Fruit fly (Drosophila melanogaster): ENCODE measurements around the gene obst-A.
A peak's percentile ranks its signal among the peaks of the same experiment; 100 is the strongest.

Gene obst-A

DNA sequence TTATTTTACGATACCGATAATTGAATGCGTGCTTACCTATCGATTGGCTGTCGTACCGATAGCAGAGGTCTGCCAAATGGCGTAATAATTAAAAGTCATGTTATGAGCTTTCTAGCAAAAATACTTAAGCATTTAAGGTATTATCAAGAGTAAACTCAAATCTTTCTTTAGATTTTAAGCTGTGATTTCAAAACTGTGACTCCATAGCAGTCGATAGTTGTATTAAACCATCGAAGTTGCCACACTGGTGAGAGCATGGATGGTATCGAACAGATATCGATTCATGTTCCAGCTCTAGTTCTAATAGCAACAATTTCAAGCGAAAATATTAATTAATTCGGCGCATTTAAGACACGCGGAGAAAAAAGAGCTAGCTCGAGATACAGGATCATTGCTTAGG lies 11.4 kb downstream of the obst-A start, which contains the start of the genes CG17068 and Rab10 (continued):
- peak; percentile 75 for TF ChIP-seq mld (GFP tag; IDR thresholded peaks at IDR 0.05; ENCODE audit: partially characterized antibody)
- no peak for TF ChIP-seq CG10366 (GFP tag; IDR thresholded peaks at IDR 0.05)
- no peak for TF ChIP-seq CG9817 (tag; optimal IDR thresholded peaks at IDR 0.05)
- TF ChIP-seq CG15269 (tag; optimal IDR thresholded peaks at IDR 0.05) = no peak
- TF ChIP-seq CG16813 (GFP tag; IDR thresholded peaks at IDR 0.05; ENCODE audit: partially characterized antibody) = peak; percentile 96
- no peak for TF ChIP-seq aop (GFP tag; IDR thresholded peaks at IDR 0.05)
- TF ChIP-seq CG11560 (tag; IDR thresholded peaks at IDR 0.05) = no peak
- no peak for TF ChIP-seq CG7372 (GFP tag; IDR thresholded peaks at IDR 0.05)
- no peak for TF ChIP-seq h (optimal IDR thresholded peaks at IDR 0.05)
- TF ChIP-seq Hr51 (GFP tag; optimal IDR thresholded peaks at IDR 0.05) = no peak
- TF ChIP-seq CG9797 (GFP tag; optimal IDR thresholded peaks at IDR 0.05) = peak; percentile 11
- TF ChIP-seq caup (GFP tag; optimal IDR thresholded peaks at IDR 0.05; ENCODE audit: severe bottlenecking) = no peak
- TF ChIP-seq CkIIα-i1 (GFP tag; IDR thresholded peaks at IDR 0.05) = no peak
- TF ChIP-seq CG9437 (GFP tag; optimal IDR thresholded peaks at IDR 0.05) = no peak
- TF ChIP-seq gro (GFP tag; optimal IDR thresholded peaks at IDR 0.05) = peak; percentile 1
- TF ChIP-seq CG31441 (GFP tag; IDR thresholded peaks at IDR 0.05) = peak; percentile 59; the same call in 1 of the 2 replicates
- TF ChIP-seq NC2α (GFP tag; optimal IDR thresholded peaks at IDR 0.05) = no peak
- TF ChIP-seq CG14014 (GFP tag; IDR thresholded peaks at IDR 0.05) = no peak
- TF ChIP-seq yki (optimal IDR thresholded peaks at IDR 0.05) = no peak
- TF ChIP-seq esg (GFP tag; conservative IDR thresholded peaks at IDR 0.05) = no peak
- no peak; the same call in 3 of the 4 replicates for TF ChIP-seq Gug (GFP tag; IDR thresholded peaks at IDR 0.05)
- no peak for TF ChIP-seq CG12219 (GFP tag; optimal IDR thresholded peaks at IDR 0.05)
- no peak for TF ChIP-seq CG16779 (GFP tag; IDR thresholded peaks at IDR 0.05)
- 0 out of 2 replicates have a peak, but pooled peaks have one; percentile 22 for TF ChIP-seq Ptx1 (GFP tag; IDR thresholded peaks at IDR 0.05)
- TF ChIP-seq prd (optimal IDR thresholded peaks at IDR 0.05) = no peak
- TF ChIP-seq prd (GFP tag; IDR thresholded peaks at IDR 0.05) = 0 out of 3 replicates have a peak, but pooled peaks have one; percentile 8
- no peak for TF ChIP-seq gce (GFP tag; IDR thresholded peaks at IDR 0.05)
- peak; percentile 91 for TF ChIP-seq vnd (GFP tag; IDR thresholded peaks at IDR 0.05; ENCODE audit: partially characterized antibody)
- no peak for TF ChIP-seq CG11696 (GFP tag; IDR thresholded peaks at IDR 0.05)
- no peak for TF ChIP-seq CG17802 (tag; optimal IDR thresholded peaks at IDR 0.05)
- TF ChIP-seq Eip74EF (GFP tag; optimal IDR thresholded peaks at IDR 0.05) = no peak
- no peak for TF ChIP-seq CG2889 (GFP tag; IDR thresholded peaks at IDR 0.05)
- TF ChIP-seq slp2 (GFP tag; optimal IDR thresholded peaks at IDR 0.05) = no peak
- TF ChIP-seq CG16863 (GFP tag; optimal IDR thresholded peaks at IDR 0.05) = no peak
- TF ChIP-seq NfI (GFP tag; optimal IDR thresholded peaks at IDR 0.05) = no peak
- TF ChIP-seq CG18599 (GFP tag; optimal IDR thresholded peaks at IDR 0.05) = no peak
- TF ChIP-seq Lim3 (GFP tag; IDR thresholded peaks at IDR 0.05) = no peak
- no peak for TF ChIP-seq B-H2 (GFP tag; optimal IDR thresholded peaks at IDR 0.05)
- no peak for TF ChIP-seq Neu2 (GFP tag; optimal IDR thresholded peaks at IDR 0.05; ENCODE audit: borderline replicate concordance)
- no peak for TF ChIP-seq ken (GFP tag; IDR thresholded peaks at IDR 0.05)
- peak; percentile 91 for TF ChIP-seq zen2 (GFP tag; IDR thresholded peaks at IDR 0.05; ENCODE audit: partially characterized antibody)
- no peak for TF ChIP-seq disco-r (GFP tag; optimal IDR thresholded peaks at IDR 0.05)
- no peak for TF ChIP-seq chn (GFP tag; optimal IDR thresholded peaks at IDR 0.05)
- no peak for TF ChIP-seq wdn (GFP tag; IDR thresholded peaks at IDR 0.05)
- peak; percentile 59 for TF ChIP-seq CG15514 (GFP tag; optimal IDR thresholded peaks at IDR 0.05)
- no peak for TF ChIP-seq dpn (GFP tag; optimal IDR thresholded peaks at IDR 0.05)
- no peak for TF ChIP-seq zfh2 (GFP tag; optimal IDR thresholded peaks at IDR 0.05)
- TF ChIP-seq gt (GFP tag; IDR thresholded peaks at IDR 0.05) = no peak
- TF ChIP-seq CG11456 (GFP tag; IDR thresholded peaks at IDR 0.05) = no peak
- peak; percentile 92 for TF ChIP-seq Doc3 (GFP tag; IDR thresholded peaks at IDR 0.05; ENCODE audit: partially characterized antibody)
- no peak for TF ChIP-seq CHES-1-like (GFP tag; optimal IDR thresholded peaks at IDR 0.05)
- no peak for TF ChIP-seq CG10543 (GFP tag; optimal IDR thresholded peaks at IDR 0.05)

Data from whole organism, embryonic.